Fruit fly (Drosophila melanogaster) whole organism: ENCODE results near the gene salm.

ENCODE experiments used
- CG8478 ChIP-seq: fragments of >200 bp; optimal IDR thresholded peaks from 2 replicates; lab custom pipeline; 2018; ENCODE audit warnings: inconsistent platforms
- Dll ChIP-seq: fragments of >200 bp; optimal IDR thresholded peaks from 2 replicates; lab custom pipeline; 2017
- EcR ChIP-seq, 2 experiments: fragments of >200 bp; optimal IDR thresholded peaks; 2 replicates each; lab custom pipeline; 2017; ENCODE audit warnings: missing biosample characterization in 2 of 2, missing genetic modification characterization in 2 of 2, missing genetic modification reagents in 2 of 2
- pan ChIP-seq: fragments of >200 bp; optimal IDR thresholded peaks from 2 replicates; lab custom pipeline; 2017
- psq ChIP-seq: fragments of >200 bp; optimal IDR thresholded peaks from 2 replicates; lab custom pipeline; 2017
- usp ChIP-seq: fragments of >200 bp; optimal IDR thresholded peaks from 2 replicates; lab custom pipeline; 2017; ENCODE audit warnings: missing biosample characterization, missing genetic modification characterization, mixed read lengths

salm gene

DNA sequence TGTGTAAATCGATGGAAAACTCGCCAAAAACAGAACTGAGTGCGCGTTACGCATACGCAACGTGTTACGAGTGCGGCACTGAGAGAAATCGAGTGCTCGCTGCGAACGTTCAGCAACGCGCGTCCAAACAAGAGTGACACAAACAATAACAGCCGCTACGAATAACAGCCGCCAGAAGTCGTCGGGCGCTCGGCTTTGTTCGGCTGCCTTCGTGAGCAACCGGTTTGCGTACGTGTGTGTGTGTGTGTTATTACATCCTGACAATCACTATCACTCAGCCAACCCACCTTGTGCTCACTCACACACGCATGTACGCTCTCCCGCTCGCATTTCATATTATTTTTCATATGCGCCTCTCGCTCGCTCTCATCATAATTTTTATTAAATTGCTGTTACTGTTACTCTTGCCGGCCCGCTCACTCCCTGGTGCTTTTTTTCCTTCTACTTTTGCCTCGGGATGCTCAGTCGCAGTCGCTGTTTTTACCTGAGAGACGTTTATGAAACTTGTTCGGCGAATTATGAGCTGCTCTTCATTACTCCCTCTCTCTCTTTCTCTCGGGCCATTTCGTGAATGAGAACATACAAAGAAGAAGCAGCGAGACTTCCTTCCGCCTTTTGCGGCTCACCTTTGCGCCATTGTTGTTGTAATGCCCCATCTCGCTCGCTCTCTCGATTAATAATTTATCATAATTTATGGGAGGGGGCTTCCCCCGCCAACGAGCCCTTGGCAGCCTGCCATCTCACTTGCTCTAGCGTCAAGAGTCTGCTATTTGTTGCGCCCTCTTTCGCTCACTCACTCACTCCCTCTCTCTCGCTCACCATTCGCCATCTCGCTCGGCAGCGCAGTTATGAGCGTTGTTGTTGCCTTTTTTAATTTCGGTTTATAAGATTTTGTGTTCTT, at the start of gene salm:
Gene salm (minus strand): TSS at position 136 of the 901 bp plus-strand sequence.
- TF ChIP-seq CG8478 (peak; percentile 88), EcR (GFP tag; optimal IDR thresholded peaks at IDR 0.05; lab: Kevin White, UChicago) (no peak), Dll (lab: Kevin White, UChicago) (peak; percentile 43)

DNA sequence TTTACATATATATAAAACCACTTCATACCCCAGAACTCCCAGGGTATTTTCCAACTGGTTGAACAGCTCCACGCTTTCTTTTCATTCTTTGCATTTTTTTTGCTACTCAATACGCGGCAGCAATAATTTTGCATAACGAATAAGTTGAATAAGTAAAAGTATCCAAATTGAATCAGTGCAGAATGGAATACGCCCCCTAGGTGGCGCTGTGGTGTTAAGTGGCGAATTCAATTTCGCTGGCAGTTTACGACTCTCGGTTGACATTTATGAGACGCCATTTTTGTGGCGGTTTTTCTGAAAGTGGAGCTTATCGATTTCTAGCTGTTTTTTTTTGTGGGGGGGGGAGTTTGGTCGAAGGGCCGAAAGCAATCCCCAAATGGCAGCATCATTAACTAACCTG, 48.5 kb upstream of the salm start:
- TF ChIP-seq usp (GFP tag; lab: Kevin White, UChicago) (no peak), pan (lab: Kevin White, UChicago) (no peak), EcR (GFP tag; optimal IDR thresholded peaks at IDR 0.05; lab: Kevin White, UChicago) (no peak), CG8478 (no peak), psq (lab: Kevin White, UChicago) (no peak), Dll (lab: Kevin White, UChicago) (no peak)

DNA sequence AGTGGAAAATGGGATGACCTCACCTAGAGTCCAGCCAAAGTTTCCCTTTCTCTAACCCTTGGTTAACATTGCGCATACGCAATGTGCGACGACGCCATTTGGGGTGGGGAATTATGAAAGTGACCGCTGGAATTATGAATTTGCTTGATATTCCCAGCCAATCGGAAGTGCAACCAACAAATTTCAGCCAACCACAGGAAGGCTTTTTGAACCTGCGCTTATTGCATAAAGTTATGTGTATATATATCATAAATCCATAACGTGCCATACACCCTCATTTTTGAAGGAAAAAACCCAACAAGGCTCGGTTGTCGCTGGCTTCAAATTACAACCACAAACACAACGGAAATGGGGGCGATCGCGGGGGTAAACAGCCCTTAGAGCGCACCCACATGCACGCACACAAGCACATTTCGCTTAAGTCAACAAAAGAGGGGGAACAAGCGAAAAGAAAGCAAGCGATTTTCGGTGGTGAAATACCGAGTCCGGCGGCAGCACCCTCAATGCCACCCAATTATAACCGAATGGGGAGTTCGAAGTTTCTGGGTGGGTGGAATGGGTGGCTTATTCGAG, 43.1 kb upstream of the salm start:
- TF ChIP-seq CG8478, result no peak
- no peak for TF ChIP-seq Dll (lab: Kevin White, UChicago)
- TF ChIP-seq psq (lab: Kevin White, UChicago), result no peak
- no peak for TF ChIP-seq usp (GFP tag; lab: Kevin White, UChicago)
- no peak for TF ChIP-seq EcR (GFP tag; optimal IDR thresholded peaks at IDR 0.05; lab: Kevin White, UChicago)
- TF ChIP-seq pan (lab: Kevin White, UChicago), result no peak

DNA sequence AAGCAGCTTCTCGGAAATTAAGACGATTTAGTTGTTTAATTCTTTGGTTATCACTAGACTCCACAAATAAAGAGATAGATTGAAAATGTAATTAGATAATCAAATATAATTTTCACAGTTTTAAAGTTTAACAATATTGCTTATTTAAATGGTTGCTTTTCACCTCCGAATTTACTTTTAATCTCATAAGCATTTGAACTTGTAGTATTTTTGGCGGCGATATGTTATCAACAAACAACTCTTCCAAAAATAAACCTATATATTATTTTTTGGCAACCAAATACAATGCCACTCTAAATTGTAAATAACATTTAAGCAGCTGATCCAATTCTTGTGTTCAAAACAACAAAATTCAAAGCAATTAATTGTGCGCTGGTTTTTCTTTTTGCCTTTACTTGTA, 39.0 kb upstream of the salm start, which contains the start of the genes CG43355 and sala:
Gene CG43355 (plus strand): TSS at position 301 of the 400 bp plus-strand sequence.
Gene sala (plus strand): TSS at position 301 of the 400 bp plus-strand sequence.
- TF ChIP-seq CG8478 (no peak), EcR (GFP tag; optimal IDR thresholded peaks at IDR 0.05; lab: Kevin White, UChicago) (no peak), usp (GFP tag; lab: Kevin White, UChicago) (no peak), psq (lab: Kevin White, UChicago) (no peak), Dll (lab: Kevin White, UChicago) (no peak), pan (lab: Kevin White, UChicago) (no peak)

DNA sequence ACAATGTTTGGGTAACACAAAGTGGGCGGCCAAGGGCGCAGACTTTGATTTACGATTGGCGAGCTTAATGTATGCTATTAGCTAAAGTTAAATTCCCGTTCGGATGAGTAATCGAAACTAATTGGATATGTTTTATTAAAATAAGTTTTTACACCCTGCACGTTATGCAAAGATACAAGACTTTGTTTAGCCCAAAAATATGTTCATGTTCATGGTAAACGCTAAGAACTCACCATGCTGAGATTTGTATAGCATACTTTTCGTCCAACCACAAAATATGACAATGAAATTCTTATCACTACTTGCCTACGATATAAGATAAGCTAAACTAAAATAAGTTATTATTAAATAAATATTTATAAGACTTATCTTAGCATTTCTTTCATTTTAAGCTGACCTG, 29.5 kb upstream of the salm start:
- no peak for TF ChIP-seq Dll (lab: Kevin White, UChicago)
- no peak for TF ChIP-seq usp (GFP tag; lab: Kevin White, UChicago)
- TF ChIP-seq psq (lab: Kevin White, UChicago), result no peak
- TF ChIP-seq pan (lab: Kevin White, UChicago), result no peak

DNA sequence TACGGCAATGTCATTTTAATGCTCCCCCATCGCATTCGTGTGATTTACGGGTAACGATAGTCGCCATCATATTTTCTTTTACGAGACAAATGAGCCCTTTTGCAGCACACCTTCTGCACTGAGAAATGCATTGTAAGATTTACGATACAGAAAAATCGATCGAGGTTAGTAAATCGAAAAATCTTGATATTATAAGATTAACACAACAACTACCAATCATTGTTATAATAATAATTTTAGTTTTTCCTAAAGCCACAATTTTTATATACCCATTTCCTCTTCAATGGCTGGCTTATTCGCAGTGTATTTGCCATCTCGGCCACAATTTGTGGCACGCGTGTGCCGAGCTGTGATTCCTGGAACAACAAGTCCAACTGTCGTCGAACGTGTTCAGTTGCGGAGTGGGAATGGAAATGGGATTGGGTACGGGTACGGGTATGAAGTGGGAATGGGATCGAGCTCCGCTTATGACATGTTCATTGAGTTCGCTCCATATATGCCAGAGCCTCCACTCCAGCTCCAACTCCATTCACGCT, 26.6 kb upstream of the salm start:
- TF ChIP-seq psq (lab: Kevin White, UChicago), result no peak
- TF ChIP-seq CG8478, result no peak
- no peak for TF ChIP-seq Dll (lab: Kevin White, UChicago)
- no peak for TF ChIP-seq usp (GFP tag; lab: Kevin White, UChicago)
- no peak for TF ChIP-seq EcR (GFP tag; optimal IDR thresholded peaks at IDR 0.05; lab: Kevin White, UChicago)
- TF ChIP-seq pan (lab: Kevin White, UChicago), result no peak

DNA sequence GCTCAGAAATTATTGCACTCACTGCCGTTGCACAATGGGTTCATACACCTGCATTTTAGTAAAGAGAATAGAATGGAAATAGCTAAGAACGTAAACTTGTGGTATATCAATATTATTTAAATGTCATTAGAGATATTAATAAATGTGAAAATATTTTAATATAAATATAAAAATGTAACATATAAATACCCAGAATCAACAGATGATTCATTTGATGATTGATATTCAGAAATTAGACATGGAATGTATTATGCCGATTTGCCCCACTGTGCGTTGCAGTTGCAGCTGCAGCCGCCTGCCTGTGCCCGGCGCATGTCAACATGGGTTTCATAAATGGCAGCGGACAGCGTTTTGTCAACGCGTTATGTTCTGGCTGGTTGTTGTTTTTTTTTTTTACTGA, 24.6 kb upstream of the salm start:
- no peak for TF ChIP-seq usp (GFP tag; lab: Kevin White, UChicago)
- no peak for TF ChIP-seq pan (lab: Kevin White, UChicago)
- no peak for TF ChIP-seq psq (lab: Kevin White, UChicago)
- TF ChIP-seq Dll (lab: Kevin White, UChicago), result no peak
- TF ChIP-seq EcR (GFP tag; optimal IDR thresholded peaks at IDR 0.05; lab: Kevin White, UChicago), result no peak
- TF ChIP-seq CG8478, result no peak

DNA sequence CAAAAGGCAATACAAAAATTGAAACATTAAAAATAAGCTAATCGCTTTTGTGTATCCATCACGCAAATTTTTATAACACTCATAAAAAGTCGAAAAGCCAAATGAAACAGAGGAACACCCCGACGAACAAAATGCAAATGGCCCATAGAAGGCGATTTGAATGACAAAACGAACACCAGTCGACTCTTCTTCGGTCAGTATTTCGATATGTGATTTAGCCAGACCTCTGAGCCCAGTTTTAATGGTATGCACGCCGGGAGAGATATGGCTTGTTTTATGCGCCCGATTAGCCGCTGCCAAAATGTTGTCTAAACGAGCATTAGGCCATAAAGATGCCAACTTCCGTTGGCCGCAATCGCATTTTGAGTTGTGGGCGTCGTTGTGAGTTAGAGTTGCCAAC, 22.7 kb upstream of the salm start:
- TF ChIP-seq EcR (GFP tag; optimal IDR thresholded peaks at IDR 0.05; lab: Kevin White, UChicago) (no peak), pan (lab: Kevin White, UChicago) (no peak), Dll (lab: Kevin White, UChicago) (no peak), usp (GFP tag; lab: Kevin White, UChicago) (no peak), psq (lab: Kevin White, UChicago) (no peak), CG8478 (no peak)

DNA sequence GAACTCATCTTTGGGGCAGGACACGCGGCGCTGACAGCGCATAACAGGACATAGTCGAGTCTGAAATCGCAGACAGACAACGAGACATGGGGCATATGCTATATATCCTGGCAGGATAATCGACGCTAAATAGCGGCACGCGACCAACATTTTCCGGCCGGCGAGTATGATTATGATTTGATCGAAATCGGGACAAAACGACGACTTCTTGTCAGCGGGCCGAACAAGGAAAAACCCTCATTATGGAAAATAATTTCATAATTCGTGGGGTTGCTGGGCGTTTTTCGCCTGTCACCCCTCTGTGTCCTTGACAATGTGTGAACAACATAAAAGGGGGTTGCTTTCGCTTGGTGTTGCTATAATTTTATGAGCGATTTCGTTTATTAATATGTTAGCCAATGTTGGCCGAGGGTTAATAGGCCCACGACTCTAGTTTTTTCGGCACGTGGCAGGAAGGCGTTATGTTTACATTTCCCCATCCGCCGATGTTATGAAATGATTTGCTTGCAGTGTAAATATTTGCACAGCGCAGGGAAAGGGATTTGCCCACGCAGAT, 11.3 kb upstream of the salm start:
- TF ChIP-seq psq (lab: Kevin White, UChicago) (no peak), pan (lab: Kevin White, UChicago) (no peak)

DNA sequence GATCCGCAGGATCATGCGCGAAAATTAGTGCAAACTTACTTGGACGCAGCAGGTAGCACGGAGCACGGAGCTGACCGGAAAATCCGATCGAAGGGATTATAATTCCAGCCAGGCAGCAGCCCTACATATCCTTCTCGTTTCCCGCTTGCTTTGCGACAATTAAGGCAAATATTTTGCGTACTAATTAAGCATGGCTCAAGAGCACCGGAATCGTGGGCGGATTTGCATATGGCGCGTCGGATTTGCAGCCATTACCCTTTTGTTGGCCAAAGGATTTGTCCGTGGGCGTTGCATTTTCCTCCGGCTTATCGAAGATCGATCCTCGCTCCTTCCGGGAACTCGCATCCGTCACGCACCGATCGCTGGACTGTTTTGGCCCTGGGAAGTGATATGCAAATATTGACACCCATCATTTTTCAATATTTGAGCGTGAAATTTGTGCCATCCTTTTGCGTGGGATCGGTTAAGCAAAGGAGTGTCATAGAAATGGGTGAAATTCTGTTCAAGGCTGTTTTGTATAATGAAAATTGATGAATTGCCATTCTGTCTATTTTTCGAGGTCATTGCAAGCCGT, 10.2 kb upstream of the salm start:
- TF ChIP-seq pan (lab: Kevin White, UChicago), result no peak
- no peak for TF ChIP-seq CG8478
- no peak for TF ChIP-seq psq (lab: Kevin White, UChicago)
- no peak for TF ChIP-seq EcR (GFP tag; optimal IDR thresholded peaks at IDR 0.05; lab: Kevin White, UChicago)
- TF ChIP-seq Dll (lab: Kevin White, UChicago), result no peak
- TF ChIP-seq usp (GFP tag; lab: Kevin White, UChicago), result no peak
